Worm (Caenorhabditis elegans): ENCODE measurements around the gene srp-1.

ce11 chrV:777285-777684, 24.2 kb downstream of the srp-1 start, which contains the start of gene R09E12.9:
- TF ChIP-seq snpc-4 (tag; optimal IDR thresholded peaks at IDR 0.05): no peak
- no peak for TF ChIP-seq Y48G9A.11 (GFP tag; IDR thresholded peaks at IDR 0.05)
- no peak for TF ChIP-seq T20F7.1 (GFP tag; optimal IDR thresholded peaks at IDR 0.05)
- TF ChIP-seq unc-62 (GFP tag; optimal IDR thresholded peaks at IDR 0.05 in 1 of 2): no peak
- no peak for TF ChIP-seq unc-62 (tag; optimal IDR thresholded peaks at IDR 0.05)
- no peak for TF ChIP-seq zag-1 (tag; optimal IDR thresholded peaks at IDR 0.05)
- TF ChIP-seq Y105C5A.15 (GFP tag; IDR thresholded peaks at IDR 0.05): no peak
- no peak for TF ChIP-seq fkh-10 (GFP tag; optimal IDR thresholded peaks at IDR 0.05)
- TF ChIP-seq daf-16 (GFP tag; optimal IDR thresholded peaks at IDR 0.05): no peak
- no peak for TF ChIP-seq daf-16 (tag; optimal IDR thresholded peaks at IDR 0.05)
- no peak for TF ChIP-seq ces-1 (GFP tag; optimal IDR thresholded peaks at IDR 0.05)

Measured in whole organism, L4 larva.